Fruit fly (Drosophila melanogaster) whole organism, embryonic: Measurements from ENCODE around the gene Dic1.

Experiments used
- ATbp ChIP-seq: fragments of 200-800 bp; sonication (Bioruptor generic); optimal IDR thresholded peaks from 2 replicates; lab custom pipeline; 2017; ENCODE audit warnings: missing biosample characterization, mild to moderate bottlenecking, missing genetic modification characterization, missing genetic modification reagents
- Antp ChIP-seq: fragments of 200-800 bp; sonication (Bioruptor generic); optimal IDR thresholded peaks from 3 replicates; lab custom pipeline; 2016; ENCODE audit warnings: missing biosample characterization, missing genetic modification characterization
- CG10209 ChIP-seq: fragments of 200-800 bp; sonication (Bioruptor generic); optimal IDR thresholded peaks from 3 replicates; lab custom pipeline; 2017; ENCODE audit warnings: missing biosample characterization, mild to moderate bottlenecking, missing genetic modification characterization, missing genetic modification reagents
- CG10431 ChIP-seq: fragments of 200-800 bp; sonication (Bioruptor generic); optimal IDR thresholded peaks from 3 replicates; lab custom pipeline; 2018; ENCODE audit warnings: missing biosample characterization, mild to moderate bottlenecking, missing genetic modification characterization
- CG11247 ChIP-seq: fragments of 200-800 bp; sonication (Bioruptor generic); IDR thresholded peaks from 2 replicates; pipeline ENCODE4 v1.3.6; 2022; ENCODE audit warnings: missing biosample characterization, missing genetic modification characterization
- CG12942 ChIP-seq: fragments of 200-800 bp; sonication (Bioruptor generic); optimal IDR thresholded peaks from 3 replicates; lab custom pipeline; 2016; ENCODE audit warnings: missing biosample characterization, missing genetic modification characterization
- CG14965 ChIP-seq: fragments of 200-800 bp; sonication (Bioruptor generic); optimal IDR thresholded peaks from 2 replicates; lab custom pipeline; 2016; ENCODE audit warnings: missing biosample characterization, missing genetic modification characterization, borderline replicate concordance
- CG15601 ChIP-seq: fragments of 200-800 bp; sonication (Bioruptor generic); optimal IDR thresholded peaks from 3 replicates; lab custom pipeline; 2019; ENCODE audit warnings: missing biosample characterization, mild to moderate bottlenecking, missing genetic modification characterization, moderate library complexity
- CG15696 ChIP-seq: fragments of 200-800 bp; sonication (Bioruptor generic); optimal IDR thresholded peaks from 2 replicates; lab custom pipeline; 2019; ENCODE audit warnings: missing biosample characterization, mild to moderate bottlenecking, missing genetic modification characterization, moderate library complexity
- CG17361 ChIP-seq: fragments of 200-800 bp; sonication (Bioruptor generic); IDR thresholded peaks from 3 replicates; pipeline ENCODE4 v1.3.6; 2022; ENCODE audit warnings: missing biosample characterization, missing genetic modification characterization
- CG17829 ChIP-seq: fragments of 200-800 bp; optimal IDR thresholded peaks from 2 replicates; lab custom pipeline; 2019; ENCODE audit warnings: missing biosample characterization, mild to moderate bottlenecking, missing genetic modification characterization, moderate library complexity
- CG17912 ChIP-seq: fragments of 200-800 bp; sonication (Bioruptor generic); optimal IDR thresholded peaks from 2 replicates; lab custom pipeline; 2018; ENCODE audit warnings: missing biosample characterization, mild to moderate bottlenecking, missing genetic modification characterization
- CG18599 ChIP-seq: fragments of 200-800 bp; sonication (Bioruptor generic); optimal IDR thresholded peaks from 3 replicates; lab custom pipeline; 2017; ENCODE audit warnings: missing biosample characterization, missing genetic modification characterization, mild to moderate bottlenecking, moderate library complexity, missing genetic modification reagents
- CG2202 ChIP-seq: fragments of 200-800 bp; sonication (Bioruptor generic); optimal IDR thresholded peaks from 2 replicates; lab custom pipeline; 2018; ENCODE audit warnings: missing biosample characterization, mild to moderate bottlenecking, missing genetic modification characterization
- CG33213 ChIP-seq: fragments of 200-800 bp; sonication (Bioruptor generic); optimal IDR thresholded peaks from 3 replicates; lab custom pipeline; 2016; ENCODE audit warnings: missing biosample characterization, missing genetic modification characterization
- CG4820 ChIP-seq: fragments of 200-800 bp; sonication (Bioruptor generic); optimal IDR thresholded peaks from 3 replicates; lab custom pipeline; 2016; ENCODE audit warnings: missing biosample characterization, missing genetic modification characterization
- CG5245 ChIP-seq: fragments of 200-800 bp; sonication (Bioruptor generic); optimal IDR thresholded peaks from 3 replicates; lab custom pipeline; 2016; ENCODE audit warnings: missing biosample characterization, missing genetic modification characterization
- CG5953 ChIP-seq: fragments of 200-800 bp; sonication (Bioruptor generic); IDR thresholded peaks from 2 replicates; pipeline ENCODE4 v1.3.6; 2022; ENCODE audit warnings: missing biosample characterization, missing genetic modification characterization
- CG6254 ChIP-seq: fragments of 200-800 bp; sonication (Bioruptor generic); optimal IDR thresholded peaks from 3 replicates; lab custom pipeline; 2017; ENCODE audit warnings: mild to moderate bottlenecking, missing biosample characterization, missing genetic modification reagents, missing genetic modification characterization
- CG7745 ChIP-seq: fragments of 200-800 bp; sonication (Bioruptor generic); optimal IDR thresholded peaks from 2 replicates; lab custom pipeline; 2018; ENCODE audit warnings: missing biosample characterization, mild to moderate bottlenecking, missing genetic modification characterization, moderate library complexity
- CG8924 ChIP-seq: fragments of 200-800 bp; optimal IDR thresholded peaks from 3 replicates; lab custom pipeline; 2019; ENCODE audit warnings: missing biosample characterization, mild to moderate bottlenecking, missing genetic modification characterization, moderate library complexity
- CG9876 ChIP-seq: fragments of 200-800 bp; sonication (Bioruptor generic); optimal IDR thresholded peaks from 2 replicates; lab custom pipeline; 2016; ENCODE audit warnings: missing biosample characterization, missing genetic modification characterization
- CoRest ChIP-seq: fragments of 200-800 bp; sonication (Bioruptor generic); optimal IDR thresholded peaks from 3 replicates; lab custom pipeline; 2018; ENCODE audit warnings: missing biosample characterization, mild to moderate bottlenecking, missing genetic modification characterization, moderate library complexity
- D19A ChIP-seq: fragments of 200-800 bp; optimal IDR thresholded peaks from 3 replicates; lab custom pipeline; 2019; ENCODE audit warnings: missing biosample characterization, mild to moderate bottlenecking, missing genetic modification characterization, moderate library complexity
- H15 ChIP-seq: fragments of 200-800 bp; sonication (Bioruptor generic); IDR thresholded peaks from 3 replicates; pipeline ENCODE4 v1.3.6; 2022; ENCODE audit warnings: missing biosample characterization, missing genetic modification characterization
- H2.0 ChIP-seq: fragments of 200-800 bp; sonication (Bioruptor generic); IDR thresholded peaks from 2 replicates; pipeline ENCODE4 v1.3.6; 2022; ENCODE audit warnings: missing biosample characterization, missing genetic modification characterization
- Hand ChIP-seq: fragments of 200-800 bp; sonication (Bioruptor generic); optimal IDR thresholded peaks from 2 replicates; lab custom pipeline; 2017; ENCODE audit warnings: mild to moderate bottlenecking, missing biosample characterization, missing genetic modification reagents, missing genetic modification characterization
- Hsf ChIP-seq: fragments of 200-800 bp; sonication (Bioruptor generic); optimal IDR thresholded peaks from 3 replicates; lab custom pipeline; 2016; ENCODE audit warnings: missing biosample characterization, missing genetic modification characterization
- Side ChIP-seq: fragments of 200-800 bp; sonication (Bioruptor generic); optimal IDR thresholded peaks from 2 replicates; lab custom pipeline; 2016; ENCODE audit warnings: missing biosample characterization, missing genetic modification characterization
- Sin3A ChIP-seq: fragments of >200 bp; optimal IDR thresholded peaks from 2 replicates; lab custom pipeline; 2018
- Spps ChIP-seq: fragments of 200-800 bp; sonication (Bioruptor generic); optimal IDR thresholded peaks from 2 replicates; lab custom pipeline; 2018; ENCODE audit warnings: missing biosample characterization, mild to moderate bottlenecking, missing genetic modification characterization
- Sry-δ ChIP-seq: fragments of 200-800 bp; sonication (Bioruptor generic); optimal IDR thresholded peaks from 2 replicates; lab custom pipeline; 2016; ENCODE audit warnings: missing biosample characterization, missing genetic modification characterization
- Vsx1 ChIP-seq: fragments of 200-800 bp; sonication (Bioruptor generic); optimal IDR thresholded peaks from 2 replicates; lab custom pipeline; 2017; ENCODE audit warnings: missing biosample characterization, mild to moderate bottlenecking, missing genetic modification characterization, missing genetic modification reagents
- cas ChIP-seq: fragments of 200-800 bp; sonication (Bioruptor generic); IDR thresholded peaks from 2 replicates; pipeline ENCODE4 v1.3.6; 2022; ENCODE audit warnings: missing biosample characterization, missing genetic modification characterization
- dysf ChIP-seq: fragments of 200-800 bp; sonication (Bioruptor generic); IDR thresholded peaks from 3 replicates; pipeline ENCODE4 v1.3.6; 2022; ENCODE audit warnings: missing biosample characterization, missing genetic modification characterization
- eyg ChIP-seq: fragments of 200-800 bp; sonication (Bioruptor generic); optimal IDR thresholded peaks from 3 replicates; lab custom pipeline; 2016; ENCODE audit warnings: missing biosample characterization, missing genetic modification characterization
- grau ChIP-seq: fragments of 200-800 bp; optimal IDR thresholded peaks from 3 replicates; lab custom pipeline; 2019; ENCODE audit warnings: missing biosample characterization, mild to moderate bottlenecking, missing genetic modification characterization, moderate library complexity
- h ChIP-seq: fragments of >200 bp; optimal IDR thresholded peaks from 2 replicates; lab custom pipeline; 2017
- hbn ChIP-seq: fragments of 200-800 bp; sonication (Bioruptor generic); IDR thresholded peaks from 2 replicates; pipeline ENCODE4 v1.3.6; 2022; ENCODE audit warnings: missing biosample characterization, missing genetic modification characterization; ENCODE audit not compliant: partially characterized antibody
- her ChIP-seq: fragments of 200-800 bp; sonication (Bioruptor generic); optimal IDR thresholded peaks from 2 replicates; lab custom pipeline; 2016; ENCODE audit warnings: missing biosample characterization, missing genetic modification characterization
- ind ChIP-seq: fragments of 200-800 bp; sonication (Bioruptor generic); optimal IDR thresholded peaks from 3 replicates; lab custom pipeline; 2016; ENCODE audit warnings: missing biosample characterization, missing genetic modification characterization
- luna ChIP-seq: fragments of 200-800 bp; sonication (Bioruptor generic); optimal IDR thresholded peaks from 2 replicates; lab custom pipeline; 2016; ENCODE audit warnings: missing biosample characterization, missing genetic modification characterization
- mam ChIP-seq: fragments of 200-800 bp; sonication (Bioruptor generic); optimal IDR thresholded peaks from 3 replicates; lab custom pipeline; 2016; ENCODE audit warnings: missing biosample characterization, missing genetic modification characterization
- nerfin-1 ChIP-seq: fragments of 200-800 bp; sonication (Bioruptor generic); optimal IDR thresholded peaks from 3 replicates; lab custom pipeline; 2019; ENCODE audit warnings: missing biosample characterization, mild to moderate bottlenecking, missing genetic modification characterization, moderate library complexity
- scrt ChIP-seq: fragments of 200-800 bp; sonication (Bioruptor generic); optimal IDR thresholded peaks from 2 replicates; lab custom pipeline; 2018; ENCODE audit warnings: missing biosample characterization, mild to moderate bottlenecking, missing genetic modification characterization, moderate library complexity
- seq ChIP-seq: fragments of 200-800 bp; sonication (Bioruptor generic); IDR thresholded peaks from 2 replicates; pipeline ENCODE4 v1.3.6; 2022; ENCODE audit warnings: missing biosample characterization, missing genetic modification characterization
- tin ChIP-seq: fragments of 200-800 bp; sonication (Bioruptor generic); optimal IDR thresholded peaks from 3 replicates; lab custom pipeline; 2016; ENCODE audit warnings: missing biosample characterization, missing genetic modification characterization
- unpg ChIP-seq: fragments of 200-800 bp; sonication (Bioruptor generic); optimal IDR thresholded peaks from 3 replicates; lab custom pipeline; 2018; ENCODE audit warnings: missing biosample characterization, mild to moderate bottlenecking, missing genetic modification characterization, moderate library complexity
- wek ChIP-seq: fragments of 200-800 bp; sonication (Bioruptor generic); optimal IDR thresholded peaks from 3 replicates; lab custom pipeline; 2018; ENCODE audit warnings: missing biosample characterization, mild to moderate bottlenecking, missing genetic modification characterization, moderate library complexity
- yki ChIP-seq: fragments of >200 bp; optimal IDR thresholded peaks from 3 replicates; lab custom pipeline; 2018

Dic1 gene

DNA sequence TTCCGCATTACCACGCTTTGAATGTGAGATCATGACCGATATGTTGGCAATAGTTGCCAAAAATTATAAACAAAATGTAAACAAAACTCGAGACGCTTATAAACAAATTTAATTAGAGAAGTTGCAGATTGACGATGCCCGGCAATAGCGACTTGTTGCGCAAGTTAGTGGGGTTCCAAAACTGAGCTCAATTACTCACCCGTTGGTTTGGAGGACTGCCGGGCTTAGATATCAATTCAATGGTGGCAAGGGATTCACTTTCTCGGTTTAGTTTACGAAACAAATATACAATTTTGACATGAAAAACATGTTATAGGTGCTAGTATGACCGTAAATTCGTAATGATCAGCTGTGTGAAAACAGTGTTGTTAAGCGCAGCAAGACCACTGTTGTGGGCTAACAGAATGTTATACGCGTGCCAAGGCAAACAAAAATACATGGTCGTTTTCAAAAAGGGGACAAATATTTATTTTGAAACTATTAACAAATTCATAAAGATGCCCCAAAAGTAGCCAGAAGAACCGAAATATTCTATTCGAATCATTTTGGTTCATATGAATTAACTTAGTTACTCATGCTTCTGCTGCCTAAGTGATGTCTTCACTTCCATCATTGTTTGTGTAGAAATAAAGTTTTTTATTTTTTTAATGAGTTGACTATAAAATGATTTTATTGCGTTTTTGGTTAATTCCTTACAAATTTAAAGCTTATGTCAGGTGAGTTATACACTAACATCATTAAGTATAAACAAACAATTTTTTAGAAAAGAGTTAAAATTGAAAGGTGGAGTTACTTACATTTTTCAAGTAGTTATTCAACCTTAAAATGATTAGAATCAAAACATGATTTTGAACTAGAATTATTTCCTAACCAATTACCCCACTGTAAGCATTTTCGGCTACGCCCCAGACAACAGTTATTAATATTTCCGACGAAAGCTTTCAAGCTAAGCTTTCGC, 2.1 kb downstream of the Dic1 start, which contains the start of gene Elp6 (continued):
- TF ChIP-seq CG8924 (tag; lab: Kevin White, UChicago) (peak; percentile 43), CG4820 (GFP tag; lab: Kevin White, UChicago) (peak; percentile 53), eyg (GFP tag; lab: Kevin White, UChicago) (peak; percentile 52), CG6254 (no peak), Sin3A (lab: Kevin White, UChicago) (no peak), CG9876 (no peak), mam (GFP tag; lab: Kevin White, UChicago) (peak; percentile 63), Hsf (peak; percentile 75), CG17829 (no peak), CG14965 (GFP tag; lab: Kevin White, UChicago) (no peak), unpg (GFP tag; lab: Kevin White, UChicago) (peak; percentile 38), CG5245 (GFP tag; lab: Kevin White, UChicago) (peak; percentile 27), D19A (tag; lab: Kevin White, UChicago) (no peak), Sry-δ (GFP tag; lab: Kevin White, UChicago) (peak; percentile 31), CG5953 (GFP tag; lab: Robert Waterston, UW) (no peak), CG15601 (tag; lab: Kevin White, UChicago) (no peak), h (lab: Kevin White, UChicago) (no peak), wek (GFP tag; lab: Kevin White, UChicago) (no peak), Hand (GFP tag; lab: Kevin White, UChicago) (peak; percentile 61), CoRest (tag; lab: Kevin White, UChicago) (peak; percentile 80), CG33213 (peak; percentile 37), tin (GFP tag; lab: Kevin White, UChicago) (peak; percentile 45), Side (GFP tag; lab: Kevin White, UChicago) (peak; percentile 3), scrt (GFP tag; lab: Kevin White, UChicago) (peak; percentile 68), cas (no peak), Spps (tag; lab: Kevin White, UChicago) (no peak), yki (lab: Kevin White, UChicago) (no peak), ind (GFP tag; lab: Kevin White, UChicago) (peak; percentile 68), CG15696 (tag; lab: Kevin White, UChicago) (no peak), CG11247 (peak; percentile 55), seq (GFP tag; lab: Robert Waterston, UW) (peak; percentile 46; the same call in 1 of the 2 replicates), Antp (GFP tag; lab: Kevin White, UChicago) (peak; percentile 61), CG10209 (GFP tag; lab: Kevin White, UChicago) (peak; percentile 73), CG2202 (tag; lab: Kevin White, UChicago) (no peak), luna (GFP tag; lab: Kevin White, UChicago) (no peak), H2.0 (GFP tag; lab: Robert Waterston, UW) (peak; percentile 74), CG17361 (peak; percentile 90), nerfin-1 (tag; lab: Kevin White, UChicago) (no peak), grau (peak; percentile 71), Vsx1 (peak; percentile 38), H15 (GFP tag; lab: Robert Waterston, UW) (peak; percentile 44; the same call in 1 of the 3 replicates), CG7745 (tag; lab: Kevin White, UChicago) (no peak), CG12942 (GFP tag; lab: Kevin White, UChicago) (peak; percentile 32), CG18599 (GFP tag; lab: Kevin White, UChicago) (peak; percentile 78), her (GFP tag; lab: Kevin White, UChicago) (no peak), hbn (no peak), ATbp (peak; percentile 42), dysf (GFP tag; lab: Robert Waterston, UW) (peak; percentile 76), CG10431 (GFP tag; lab: Kevin White, UChicago) (peak; percentile 71), CG17912 (GFP tag; lab: Kevin White, UChicago) (no peak)
